Worm (Caenorhabditis elegans) whole organism, L4 larva: ENCODE data around the gene puf-9.

Source experiments
- D1046.2 ChIP-seq: fragments of 200-800 bp; sonication (Bioruptor generic); IDR thresholded peaks from 2 replicates; pipeline ENCODE4 v1.3.6; 2022; ENCODE audit warnings: missing genetic modification characterization, missing compliant biosample characterization
- F10B5.3 ChIP-seq: sonication (generic microtip); optimal IDR thresholded peaks from 2 replicates; lab custom pipeline; 2016; ENCODE audit warnings: mild to moderate bottlenecking, missing genetic modification characterization, missing compliant biosample characterization
- F26F4.8 ChIP-seq: fragments of 200-800 bp; sonication (Bioruptor generic); conservative IDR thresholded peaks from 2 replicates; pipeline ENCODE4 v1.3.6; 2022; ENCODE audit warnings: missing genetic modification characterization, missing compliant biosample characterization
- F37D6.2 ChIP-seq: sonication (generic microtip); optimal IDR thresholded peaks from 2 replicates; lab custom pipeline; 2016; ENCODE audit warnings: mild to moderate bottlenecking, missing genetic modification characterization, missing compliant biosample characterization
- T20F7.1 ChIP-seq: fragments of 200-800 bp; sonication (Bioruptor generic); optimal IDR thresholded peaks from 2 replicates; lab custom pipeline; 2018; ENCODE audit warnings: mild to moderate bottlenecking, missing genetic modification characterization, missing compliant biosample characterization
- Y48G9A.11 ChIP-seq: fragments of 200-800 bp; sonication (Bioruptor generic); IDR thresholded peaks from 2 replicates; pipeline ENCODE4 v1.3.6; 2022; ENCODE audit warnings: missing genetic modification reagents, missing genetic modification characterization, missing compliant biosample characterization
- Y75B8A.6 ChIP-seq: fragments of 200-800 bp; sonication (Bioruptor generic); IDR thresholded peaks from 2 replicates; pipeline ENCODE4 v1.3.6; 2022; ENCODE audit warnings: missing genetic modification reagents, missing genetic modification characterization, missing compliant biosample characterization
- aha-1 ChIP-seq: fragments of 150-350 bp; peaks from one replicate; lab custom pipeline; 2014; ENCODE audit warnings: missing biosample characterization, missing genetic modification characterization
- arid-1 ChIP-seq: fragments of 200-800 bp; sonication (Bioruptor generic); conservative IDR thresholded peaks from 2 replicates; pipeline ENCODE4 v1.3.6; 2022; ENCODE audit warnings: missing genetic modification reagents, missing genetic modification characterization, missing compliant biosample characterization
- ceh-20 ChIP-seq: fragments of 200-800 bp; sonication (Bioruptor generic); IDR thresholded peaks from 2 replicates; pipeline ENCODE4 v1.3.6; 2022; ENCODE audit warnings: missing genetic modification reagents, missing genetic modification characterization, missing compliant biosample characterization
- ceh-28 ChIP-seq: fragments of 150-350 bp; optimal IDR thresholded peaks from 2 replicates; lab custom pipeline; 2014; ENCODE audit warnings: missing biosample characterization, missing genetic modification reagents, missing genetic modification characterization
- ceh-44 ChIP-seq: fragments of 200-800 bp; sonication (Bioruptor generic); IDR thresholded peaks from 2 replicates; pipeline ENCODE4 v1.3.6; 2022; ENCODE audit warnings: missing genetic modification reagents, missing genetic modification characterization, missing compliant biosample characterization
- ceh-62 ChIP-seq: sonication (generic microtip); optimal IDR thresholded peaks from 2 replicates; lab custom pipeline; 2017; ENCODE audit warnings: missing biosample characterization, missing genetic modification characterization
- ces-1 ChIP-seq: fragments of 150-350 bp; sonication (generic microtip); optimal IDR thresholded peaks from 4 replicates; lab custom pipeline; 2014; ENCODE audit warnings: missing biosample characterization, missing genetic modification reagents, missing genetic modification characterization
- cey-2 ChIP-seq: sonication (generic microtip); optimal IDR thresholded peaks from 3 replicates; lab custom pipeline; 2017; ENCODE audit warnings: missing genetic modification characterization, mild to moderate bottlenecking, missing compliant biosample characterization, antibody characterized with exemption, borderline replicate concordance; ENCODE audit not compliant: insufficient read depth
- daf-19 ChIP-seq: fragments of 200-800 bp; sonication (Bioruptor generic); conservative IDR thresholded peaks from 2 replicates; pipeline ENCODE4 v1.3.6; 2022; ENCODE audit warnings: missing genetic modification characterization, missing compliant biosample characterization
- daf-8 ChIP-seq: fragments of 200-800 bp; sonication (Bioruptor generic); IDR thresholded peaks from 2 replicates; pipeline ENCODE4 v1.3.6; 2022; ENCODE audit warnings: missing genetic modification characterization, missing compliant biosample characterization
- dmd-8 ChIP-seq: fragments of 200-800 bp; sonication (Bioruptor generic); IDR thresholded peaks from 2 replicates; pipeline ENCODE4 v1.3.6; 2022; ENCODE audit warnings: missing genetic modification characterization, missing compliant biosample characterization
- dve-1 ChIP-seq: sonication (generic microtip); optimal IDR thresholded peaks from 2 replicates; lab custom pipeline; 2017; ENCODE audit warnings: antibody characterized with exemption, mild to moderate bottlenecking, missing genetic modification characterization, missing compliant biosample characterization; ENCODE audit not compliant: insufficient read depth
- egl-27 ChIP-seq: sonication (generic microtip); optimal IDR thresholded peaks from 3 replicates; lab custom pipeline; 2017; ENCODE audit warnings: missing biosample characterization, missing genetic modification reagents, missing genetic modification characterization
- egl-43 ChIP-seq: fragments of 200-800 bp; sonication (Bioruptor generic); IDR thresholded peaks from 2 replicates; pipeline ENCODE4 v1.3.6; 2022; ENCODE audit warnings: missing genetic modification reagents, missing genetic modification characterization, missing compliant biosample characterization
- fkh-10 ChIP-seq: fragments of 150-350 bp; optimal IDR thresholded peaks from 2 replicates; lab custom pipeline; 2014; ENCODE audit warnings: missing biosample characterization, missing genetic modification reagents, missing genetic modification characterization
- jun-1 ChIP-seq: fragments of 150-350 bp; optimal IDR thresholded peaks from 2 replicates; lab custom pipeline; 2014; ENCODE audit warnings: missing biosample characterization, missing genetic modification reagents, missing genetic modification characterization
- lin-1 ChIP-seq: fragments of 200-800 bp; sonication (Bioruptor generic); IDR thresholded peaks from 2 replicates; pipeline ENCODE4 v1.3.6; 2022; ENCODE audit warnings: missing genetic modification reagents, missing genetic modification characterization, missing compliant biosample characterization
- lin-13 ChIP-seq: fragments of 150-350 bp; optimal IDR thresholded peaks from 2 replicates; lab custom pipeline; 2014; ENCODE audit warnings: missing biosample characterization, missing genetic modification reagents, missing genetic modification characterization
- lin-38 ChIP-seq: fragments of 200-800 bp; sonication (Bioruptor generic); IDR thresholded peaks from 2 replicates; pipeline ENCODE4 v1.3.6; 2022; ENCODE audit warnings: missing genetic modification reagents, missing genetic modification characterization, missing compliant biosample characterization
- lsy-2 ChIP-seq, 2 experiments: fragments of 150-350 bp in 1 of 2; sonication (generic microtip) in 1 of 2; optimal IDR thresholded peaks; 2 replicates each; lab custom pipeline; 2014 to 2017; ENCODE audit warnings: missing biosample characterization in 2 of 2, missing genetic modification characterization in 2 of 2
- madf-9 ChIP-seq: fragments of 200-800 bp; sonication (Bioruptor generic); conservative IDR thresholded peaks from 2 replicates; pipeline ENCODE4 v1.3.6; 2022; ENCODE audit warnings: missing genetic modification reagents, missing genetic modification characterization, missing compliant biosample characterization
- mdl-1 ChIP-seq, 2 experiments: fragments of 150-350 bp in 1 of 2; sonication (generic microtip) in 1 of 2; optimal IDR thresholded peaks; 2 replicates each; lab custom pipeline; 2014 to 2017; ENCODE audit warnings: missing biosample characterization in 2 of 2, missing genetic modification characterization in 2 of 2
- mep-1 ChIP-seq: fragments of 150-350 bp; sonication (generic microtip); optimal IDR thresholded peaks from 3 replicates; lab custom pipeline; 2014; ENCODE audit warnings: missing biosample characterization, missing genetic modification characterization
- mes-2 ChIP-seq: sonication (generic microtip); optimal IDR thresholded peaks from 2 replicates; lab custom pipeline; 2016; ENCODE audit warnings: missing genotype, mild to moderate bottlenecking, missing genetic modification characterization, missing compliant biosample characterization; ENCODE audit not compliant: poor library complexity, severe bottlenecking
- mxl-2 ChIP-seq: fragments of 200-800 bp; sonication (Bioruptor generic); conservative IDR thresholded peaks from 2 replicates; pipeline ENCODE4 v1.3.6; 2022; ENCODE audit warnings: missing genetic modification reagents, missing genetic modification characterization, missing compliant biosample characterization
- nhr-10 ChIP-seq: fragments of 150-350 bp; optimal IDR thresholded peaks from 2 replicates; lab custom pipeline; 2014; ENCODE audit warnings: missing biosample characterization, missing genetic modification characterization
- nhr-102 ChIP-seq: sonication (generic microtip); optimal IDR thresholded peaks from 2 replicates; lab custom pipeline; 2016; ENCODE audit warnings: mild to moderate bottlenecking, missing genetic modification characterization, moderate library complexity, missing compliant biosample characterization
- nhr-11 ChIP-seq: fragments of 150-350 bp; optimal IDR thresholded peaks from 2 replicates; lab custom pipeline; 2014; ENCODE audit warnings: missing biosample characterization, missing genetic modification characterization
- nhr-111 ChIP-seq: fragments of 200-800 bp; sonication (Bioruptor generic); optimal IDR thresholded peaks from 2 replicates; lab custom pipeline; 2018; ENCODE audit warnings: mild to moderate bottlenecking, missing genetic modification characterization, missing compliant biosample characterization
- nhr-28 ChIP-seq: fragments of 150-350 bp; optimal IDR thresholded peaks from 2 replicates; lab custom pipeline; 2014; ENCODE audit warnings: missing biosample characterization, missing genetic modification characterization
- nhr-42 ChIP-seq: fragments of 200-800 bp; sonication (Bioruptor generic); IDR thresholded peaks from 2 replicates; pipeline ENCODE4 v1.3.6; 2022; ENCODE audit warnings: missing genetic modification characterization, missing compliant biosample characterization
- nhr-48 ChIP-seq: sonication (generic microtip); optimal IDR thresholded peaks from 2 replicates; lab custom pipeline; 2016; ENCODE audit warnings: mild to moderate bottlenecking, missing genetic modification characterization, missing compliant biosample characterization
- php-3 ChIP-seq: fragments of 200-800 bp; sonication (Bioruptor generic); IDR thresholded peaks from 2 replicates; pipeline ENCODE4 v1.3.6; 2022; ENCODE audit warnings: missing genetic modification reagents, missing genetic modification characterization, missing compliant biosample characterization
- rbr-2 ChIP-seq: sonication (generic microtip); optimal IDR thresholded peaks from 2 replicates; lab custom pipeline; 2016; ENCODE audit warnings: missing genotype, missing genetic modification characterization, missing compliant biosample characterization
- saeg-2 ChIP-seq: fragments of 200-800 bp; sonication (Bioruptor generic); IDR thresholded peaks from 2 replicates; pipeline ENCODE4 v1.3.6; 2022; ENCODE audit warnings: missing genetic modification reagents, missing genetic modification characterization, missing compliant biosample characterization
- set-16 ChIP-seq: fragments of 200-800 bp; sonication (Bioruptor generic); IDR thresholded peaks from 2 replicates; pipeline ENCODE4 v1.3.6; 2022; ENCODE audit warnings: missing genetic modification reagents, missing genetic modification characterization, missing compliant biosample characterization
- snpc-4 ChIP-seq: fragments of 150-350 bp; optimal IDR thresholded peaks from 2 replicates; lab custom pipeline; 2014; ENCODE audit warnings: missing biosample characterization, missing genetic modification characterization
- spr-1 ChIP-seq: sonication (generic microtip); optimal IDR thresholded peaks from 2 replicates; lab custom pipeline; 2016; ENCODE audit warnings: mild to moderate bottlenecking, missing genetic modification characterization, missing compliant biosample characterization
- tra-1 ChIP-seq: fragments of 200-800 bp; sonication (Bioruptor generic); IDR thresholded peaks from 2 replicates; pipeline ENCODE4 v1.3.6; 2022; ENCODE audit warnings: missing genetic modification reagents, missing genetic modification characterization, missing compliant biosample characterization
- zfp-2 ChIP-seq: sonication (generic microtip); optimal IDR thresholded peaks from 2 replicates; lab custom pipeline; 2016; ENCODE audit warnings: mild to moderate bottlenecking, missing genetic modification characterization, missing compliant biosample characterization
- zip-11 ChIP-seq: fragments of 200-800 bp; sonication (Bioruptor generic); IDR thresholded peaks from 2 replicates; pipeline ENCODE4 v1.3.6; 2022; ENCODE audit warnings: missing genetic modification characterization, missing compliant biosample characterization
- zip-2 ChIP-seq: fragments of 150-350 bp; optimal IDR thresholded peaks from 2 replicates; lab custom pipeline; 2014; ENCODE audit warnings: missing biosample characterization, missing genetic modification characterization
- ztf-11 ChIP-seq: fragments of 150-350 bp; optimal IDR thresholded peaks from 2 replicates; lab custom pipeline; 2014; ENCODE audit warnings: missing biosample characterization, missing genetic modification characterization
- ztf-7 ChIP-seq: fragments of 150-350 bp; optimal IDR thresholded peaks from 2 replicates; lab custom pipeline; 2014; ENCODE audit warnings: missing biosample characterization, missing genetic modification characterization

Gene puf-9

ce11 chrX:5841060-5841642 is at the start of gene puf-9 (continued):
- TF ChIP-seq ceh-20 (GFP tag; lab: Robert Waterston, UW) (peak; percentile 98), Y75B8A.6 (peak; percentile 92), nhr-10 (peak; percentile 92), F26F4.8 (GFP tag; lab: Robert Waterston, UW) (no peak), lin-38 (GFP tag; lab: Robert Waterston, UW) (peak; percentile 99), mdl-1 (tag; optimal IDR thresholded peaks at IDR 0.05; lab: Kevin White, UChicago) (peak; percentile 95 to 99), nhr-111 (GFP tag; lab: Kevin White, UChicago) (peak; percentile 72), ztf-7 (tag; lab: Kevin White, UChicago) (peak; percentile 91), rbr-2 (peak; percentile 98), egl-43 (GFP tag; lab: Robert Waterston, UW) (peak; percentile 89), nhr-48 (peak; percentile 96), dmd-8 (GFP tag; lab: Robert Waterston, UW) (0 out of 2 replicates have a peak, but pooled peaks have one; percentile 45), ztf-11 (tag; lab: Kevin White, UChicago) (peak; percentile 69), Y48G9A.11 (GFP tag; lab: Robert Waterston, UW) (no peak), lin-13 (peak; percentile 99), ceh-62 (tag; lab: Kevin White, UChicago) (no peak), lin-1 (GFP tag; lab: Robert Waterston, UW) (peak; percentile 98), nhr-102 (tag; lab: Kevin White, UChicago) (peak; percentile 97), fkh-10 (GFP tag; lab: Kevin White, UChicago) (peak; percentile 99), ceh-44 (peak; percentile 46; the same call in 1 of the 2 replicates), daf-19 (GFP tag; lab: Robert Waterston, UW) (no peak), jun-1 (tag; lab: Kevin White, UChicago) (peak; percentile 96), aha-1 (tag; lab: Kevin White, UChicago) (peak; percentile 100), cey-2 (tag; lab: Kevin White, UChicago) (peak; percentile 90), saeg-2 (GFP tag; lab: Robert Waterston, UW) (peak; percentile 98), set-16 (peak; percentile 89), F37D6.2 (tag; lab: Kevin White, UChicago) (peak; percentile 96), tra-1 (GFP tag; lab: Robert Waterston, UW) (peak; percentile 99), F10B5.3 (tag; lab: Kevin White, UChicago) (peak; percentile 74), ceh-28 (tag; lab: Kevin White, UChicago) (peak; percentile 1), mxl-2 (GFP tag; lab: Robert Waterston, UW) (peak; percentile 84), php-3 (GFP tag; lab: Robert Waterston, UW) (peak; percentile 94), zip-2 (tag; lab: Kevin White, UChicago) (peak; percentile 80), egl-27 (no peak), mes-2 (peak; percentile 96), snpc-4 (tag; lab: Kevin White, UChicago) (peak; percentile 30), daf-8 (GFP tag; lab: Robert Waterston, UW) (no peak), T20F7.1 (GFP tag; lab: Kevin White, UChicago) (peak; percentile 91), dve-1 (tag; lab: Kevin White, UChicago) (peak; percentile 100), madf-9 (GFP tag; lab: Robert Waterston, UW) (peak; percentile 96), mep-1 (tag; lab: Kevin White, UChicago) (peak; percentile 99), zfp-2 (peak; percentile 99), nhr-11 (tag; lab: Kevin White, UChicago) (peak; percentile 100), zip-11 (no peak), arid-1 (GFP tag; lab: Robert Waterston, UW) (peak; percentile 94), nhr-42 (GFP tag; lab: Robert Waterston, UW) (peak; percentile 96), D1046.2 (GFP tag; lab: Robert Waterston, UW) (peak; percentile 90; the same call in 1 of the 2 replicates), ces-1 (GFP tag; lab: Kevin White, UChicago) (peak; percentile 12), spr-1 (tag; lab: Kevin White, UChicago) (peak; percentile 92), lsy-2 (tag; optimal IDR thresholded peaks at IDR 0.05; lab: Kevin White, UChicago) (peak; percentile 92 to 97), nhr-28 (peak; percentile 100)
